Worm (Caenorhabditis elegans): ENCODE data around the gene dhcr-24.

DNA sequence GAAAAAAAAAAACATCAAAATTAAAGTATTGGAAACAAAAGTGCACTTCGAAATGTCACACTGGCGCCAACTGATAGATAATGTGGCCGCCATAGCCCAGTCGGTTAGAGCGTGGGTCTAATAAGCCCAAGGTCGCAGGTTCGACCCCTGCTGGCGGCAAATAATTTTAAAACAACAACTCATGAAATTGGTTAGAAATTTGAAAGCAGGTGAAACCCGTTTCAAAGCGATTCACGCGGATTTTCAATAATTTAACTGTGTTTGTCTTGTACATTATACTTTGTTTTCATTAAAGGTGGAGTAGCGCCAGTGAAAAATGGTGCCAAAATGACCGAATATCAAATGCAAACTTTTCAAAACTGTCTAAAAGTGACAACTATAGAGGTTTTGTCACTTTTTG is 32.7 kb downstream of the dhcr-24 start:
- TF ChIP-seq skn-1 (tag; optimal IDR thresholded peaks at IDR 0.05) (no peak), elt-3 (tag; optimal IDR thresholded peaks at IDR 0.05) (no peak), nhr-76 (tag; optimal IDR thresholded peaks at IDR 0.05) (no peak), nhr-43 (tag; optimal IDR thresholded peaks at IDR 0.05; ENCODE audit: poor library complexity, severe bottlenecking) (peak; percentile 55)
